Fruit fly (Drosophila melanogaster) whole organism: Measurements from ENCODE around the gene RabGGTb.

Source experiments
- CG8478 ChIP-seq: fragments of >200 bp; optimal IDR thresholded peaks from 2 replicates; lab custom pipeline; 2018; ENCODE audit warnings: inconsistent platforms
- pan ChIP-seq: fragments of >200 bp; optimal IDR thresholded peaks from 2 replicates; lab custom pipeline; 2017
- psq ChIP-seq: fragments of >200 bp; optimal IDR thresholded peaks from 2 replicates; lab custom pipeline; 2017

DNA sequence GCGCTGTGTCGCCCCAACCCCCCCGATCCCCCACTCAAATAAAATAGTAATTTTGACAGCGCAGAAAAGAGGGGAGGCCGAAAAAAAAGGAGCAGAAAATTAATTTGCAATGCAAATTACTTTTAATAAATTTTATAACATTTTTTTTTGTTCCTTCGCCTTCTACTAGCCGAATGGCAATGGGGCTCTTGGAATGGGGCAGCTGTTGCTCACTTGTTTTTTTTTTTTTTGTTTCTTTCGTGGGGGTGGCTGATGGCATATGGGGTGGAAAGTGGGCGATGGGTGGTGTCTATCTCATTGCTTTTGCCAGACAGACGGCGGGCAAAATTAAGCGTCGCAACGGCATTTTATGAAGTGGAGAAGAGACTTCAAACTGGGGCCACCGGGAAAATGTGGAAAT is 41.7 kb downstream of the RabGGTb start:
- TF ChIP-seq CG8478 (no peak), psq (lab: Kevin White, UChicago) (no peak), pan (no peak)
